Fruit fly (Drosophila melanogaster): ENCODE data around the gene Hex-A.

Hex-A gene

dm6 chrX:9553545-9554320 is 31.7 kb upstream of the Hex-A start (continued):
- TF ChIP-seq gt (GFP tag; IDR thresholded peaks at IDR 0.05) (peak; percentile 40), nmo (GFP tag; optimal IDR thresholded peaks at IDR 0.05) (peak; percentile 87), CG1602 (GFP tag; optimal IDR thresholded peaks at IDR 0.05) (peak; percentile 79), CG17186 (GFP tag; optimal IDR thresholded peaks at IDR 0.05) (peak; percentile 64), Sry-β (GFP tag; optimal IDR thresholded peaks at IDR 0.05) (peak; percentile 92), HLH54F (GFP tag; optimal IDR thresholded peaks at IDR 0.05) (peak; percentile 76), Mad (GFP tag; optimal IDR thresholded peaks at IDR 0.05) (peak; percentile 83), Mes4 (GFP tag; optimal IDR thresholded peaks at IDR 0.05) (peak; percentile 58), CG8924 (tag; optimal IDR thresholded peaks at IDR 0.05) (peak; percentile 90), CG17328 (GFP tag; IDR thresholded peaks at IDR 0.05) (peak; percentile 89), pzg (GFP tag; optimal IDR thresholded peaks at IDR 0.05) (peak; percentile 42), Atf-2 (GFP tag; optimal IDR thresholded peaks at IDR 0.05) (peak; percentile 76), CG6854 (GFP tag; optimal IDR thresholded peaks at IDR 0.05) (peak; percentile 75), CG10267 (tag; optimal IDR thresholded peaks at IDR 0.05) (peak; percentile 90), CG11696 (GFP tag; IDR thresholded peaks at IDR 0.05) (0 out of 2 replicates have a peak, but pooled peaks have one; percentile 39), CG11695 (GFP tag; IDR thresholded peaks at IDR 0.05) (peak; percentile 91), CG18599 (GFP tag; optimal IDR thresholded peaks at IDR 0.05) (peak; percentile 93), wdn (GFP tag; IDR thresholded peaks at IDR 0.05) (peak; percentile 61), CG11723 (GFP tag; optimal IDR thresholded peaks at IDR 0.05) (peak; percentile 81), CG3995 (GFP tag; optimal IDR thresholded peaks at IDR 0.05) (peak; percentile 63), zfh2 (GFP tag; optimal IDR thresholded peaks at IDR 0.05) (peak; percentile 53), CG11504 (tag; optimal IDR thresholded peaks at IDR 0.05) (peak; percentile 87), Optix (GFP tag; IDR thresholded peaks at IDR 0.05) (peak; percentile 83; the same call in 2 of the 3 replicates), ac (GFP tag; optimal IDR thresholded peaks at IDR 0.05) (peak; percentile 65), CG17568 (GFP tag; optimal IDR thresholded peaks at IDR 0.05) (peak; percentile 87), CG15514 (GFP tag; optimal IDR thresholded peaks at IDR 0.05) (peak; percentile 82), Chrac-16 (GFP tag; optimal IDR thresholded peaks at IDR 0.05) (peak; percentile 91), salm (tag; optimal IDR thresholded peaks at IDR 0.05) (peak; percentile 74), crc (GFP tag; optimal IDR thresholded peaks at IDR 0.05) (peak; percentile 38), CG18262 (tag; optimal IDR thresholded peaks at IDR 0.05) (peak; percentile 87), NC2α (GFP tag; optimal IDR thresholded peaks at IDR 0.05) (peak; percentile 60), CG3847 (GFP tag; IDR thresholded peaks at IDR 0.05) (peak; percentile 89), Elba2 (GFP tag; optimal IDR thresholded peaks at IDR 0.05) (peak; percentile 70), Mrtf (GFP tag; IDR thresholded peaks at IDR 0.05) (peak; percentile 79), Kr (GFP tag; optimal IDR thresholded peaks at IDR 0.05) (no peak), NK7.1 (GFP tag; optimal IDR thresholded peaks at IDR 0.05) (peak; percentile 13), CG1832 (GFP tag; optimal IDR thresholded peaks at IDR 0.05) (no peak), Dad (GFP tag; optimal IDR thresholded peaks at IDR 0.05) (peak; percentile 69), her (GFP tag; optimal IDR thresholded peaks at IDR 0.05) (peak; percentile 65), PHDP (tag; optimal IDR thresholded peaks at IDR 0.05) (peak; percentile 90), Xbp1 (GFP tag; optimal IDR thresholded peaks at IDR 0.05) (peak; percentile 94), tap (tag; optimal IDR thresholded peaks at IDR 0.05) (peak; percentile 80), stc (GFP tag; IDR thresholded peaks at IDR 0.05) (peak; percentile 85), scrt (GFP tag; optimal IDR thresholded peaks at IDR 0.05) (peak; percentile 80), B-H2 (GFP tag; optimal IDR thresholded peaks at IDR 0.05) (peak; percentile 85), pho (GFP tag; optimal IDR thresholded peaks at IDR 0.05) (peak; percentile 71), trh (GFP tag; optimal IDR thresholded peaks at IDR 0.05) (peak; percentile 77), Adf1 (GFP tag; IDR thresholded peaks at IDR 0.05) (peak; percentile 56; the same call in 1 of the 2 replicates), CG16779 (GFP tag; IDR thresholded peaks at IDR 0.05) (0 out of 2 replicates have a peak, but pooled peaks have one; percentile 53)

All from whole organism, embryonic.